Worm (Caenorhabditis elegans) whole organism, young adult: ENCODE measurements around the gene chts-1.

Experiments
- B0035.1 ChIP-seq: sonication (generic microtip); optimal IDR thresholded peaks from 2 replicates; lab custom pipeline; 2016; ENCODE audit warnings: missing genetic modification characterization, mild to moderate bottlenecking, missing compliant biosample characterization, missing genotype, missing genetic modification reagents
- F10E7.11 ChIP-seq: sonication (generic microtip); optimal IDR thresholded peaks from 2 replicates; lab custom pipeline; 2017; ENCODE audit warnings: mild to moderate bottlenecking, missing genetic modification characterization, moderate library complexity, missing compliant biosample characterization
- F23B12.7 ChIP-seq: sonication (generic microtip); optimal IDR thresholded peaks from 2 replicates; lab custom pipeline; 2017; ENCODE audit warnings: missing genetic modification characterization, mild to moderate bottlenecking, missing compliant biosample characterization, antibody characterized with exemption, moderate library complexity; ENCODE audit not compliant: insufficient read depth
- F33H1.4 ChIP-seq: fragments of 200-800 bp; sonication (Bioruptor generic); IDR thresholded peaks from 2 replicates; pipeline ENCODE4 v1.3.6; 2022; ENCODE audit warnings: missing genetic modification reagents, missing genetic modification characterization, missing compliant biosample characterization
- Y53G8AR.9 ChIP-seq: fragments of 200-800 bp; sonication (Bioruptor generic); conservative IDR thresholded peaks from 2 replicates; pipeline ENCODE4 v1.3.6; 2022; ENCODE audit warnings: missing genetic modification reagents, missing genetic modification characterization, missing compliant biosample characterization
- Y67H2A.10 ChIP-seq: fragments of 200-800 bp; sonication (Bioruptor generic); conservative IDR thresholded peaks from 2 replicates; pipeline ENCODE4 v1.3.6; 2022; ENCODE audit warnings: missing genetic modification reagents, missing genetic modification characterization, missing compliant biosample characterization
- akir-1 ChIP-seq: fragments of 200-800 bp; sonication (Bioruptor generic); optimal IDR thresholded peaks from 2 replicates; lab custom pipeline; 2018; ENCODE audit warnings: mild to moderate bottlenecking, missing genetic modification characterization, moderate library complexity, missing compliant biosample characterization
- bed-1 ChIP-seq: fragments of 200-800 bp; sonication (Bioruptor generic); IDR thresholded peaks from 2 replicates; pipeline ENCODE4 v1.3.6; 2022; ENCODE audit warnings: missing genetic modification reagents, missing genetic modification characterization, missing compliant biosample characterization
- ccch-3 ChIP-seq: fragments of 200-800 bp; sonication (Bioruptor generic); optimal IDR thresholded peaks from 2 replicates; lab custom pipeline; 2018; ENCODE audit warnings: mild to moderate bottlenecking, missing genetic modification characterization, missing compliant biosample characterization
- ceh-40 ChIP-seq: fragments of 200-800 bp; sonication (Bioruptor generic); IDR thresholded peaks from 2 replicates; pipeline ENCODE4 v1.3.6; 2022; ENCODE audit warnings: missing genetic modification characterization, missing compliant biosample characterization
- dpff-1 ChIP-seq: sonication (generic microtip); optimal IDR thresholded peaks from 2 replicates; lab custom pipeline; 2017; ENCODE audit warnings: mild to moderate bottlenecking, missing genetic modification characterization, missing compliant biosample characterization
- egl-44 ChIP-seq: fragments of 200-800 bp; sonication (Bioruptor generic); IDR thresholded peaks from 2 replicates; pipeline ENCODE4 v1.3.6; 2022; ENCODE audit warnings: missing genetic modification reagents, missing genetic modification characterization, missing compliant biosample characterization
- egrh-3 ChIP-seq: fragments of 200-800 bp; sonication (Bioruptor generic); IDR thresholded peaks from 2 replicates; pipeline ENCODE4 v1.3.6; 2022; ENCODE audit warnings: missing genetic modification reagents, missing genetic modification characterization, missing compliant biosample characterization
- lag-1 ChIP-seq: fragments of 200-800 bp; sonication (Bioruptor generic); IDR thresholded peaks from 2 replicates; pipeline ENCODE4 v1.3.6; 2022; ENCODE audit warnings: missing genetic modification reagents, missing genetic modification characterization, missing compliant biosample characterization
- let-526 ChIP-seq: fragments of 200-800 bp; sonication (Bioruptor generic); IDR thresholded peaks from 2 replicates; pipeline ENCODE4 v1.3.6; 2022; ENCODE audit warnings: missing genetic modification reagents, missing genetic modification characterization, missing compliant biosample characterization
- lin-35 ChIP-seq, 3 experiments: fragments of 150-350 bp in 2 of 3; sonication (generic microtip) in 1 of 3; optimal IDR thresholded peaks; 2 replicates each; lab custom pipeline; 2014 to 2018; ENCODE audit warnings: missing biosample characterization in 3 of 3, missing genetic modification characterization in 3 of 3, missing genetic modification reagents in 3 of 3
- lsl-1 ChIP-seq: fragments of 200-800 bp; sonication (Bioruptor generic); optimal IDR thresholded peaks from 2 replicates; lab custom pipeline; 2018; ENCODE audit warnings: mild to moderate bottlenecking, missing genetic modification characterization, moderate library complexity, missing compliant biosample characterization
- madf-10 ChIP-seq: sonication (generic microtip); optimal IDR thresholded peaks from 2 replicates; lab custom pipeline; 2016; ENCODE audit warnings: mild to moderate bottlenecking, missing genetic modification characterization, missing compliant biosample characterization
- mes-4 ChIP-seq: sonication (generic microtip); optimal IDR thresholded peaks from 2 replicates; lab custom pipeline; 2016; ENCODE audit warnings: missing genotype, missing genetic modification characterization, missing compliant biosample characterization
- mxl-1 ChIP-seq: sonication (generic microtip); optimal IDR thresholded peaks from 2 replicates; lab custom pipeline; 2016; ENCODE audit warnings: missing genetic modification characterization, missing compliant biosample characterization
- nfyb-1 ChIP-seq: fragments of 200-800 bp; sonication (Bioruptor generic); IDR thresholded peaks from 2 replicates; pipeline ENCODE4 v1.3.6; 2022; ENCODE audit warnings: missing genetic modification reagents, missing genetic modification characterization, missing compliant biosample characterization
- nhr-179 ChIP-seq: sonication (generic microtip); optimal IDR thresholded peaks from 2 replicates; lab custom pipeline; 2016; ENCODE audit warnings: mild to moderate bottlenecking, missing genetic modification characterization, missing compliant biosample characterization
- rcor-1 ChIP-seq: fragments of 200-800 bp; sonication (Bioruptor generic); IDR thresholded peaks from 2 replicates; pipeline ENCODE4 v1.3.6; 2022; ENCODE audit warnings: missing genetic modification reagents, missing genetic modification characterization, missing compliant biosample characterization
- rec-8 ChIP-seq, 2 experiments: sonication (generic microtip); optimal IDR thresholded peaks; 2 replicates each; lab custom pipeline; 2016; ENCODE audit warnings: mild to moderate bottlenecking in 2 of 2, missing genetic modification characterization in 2 of 2, missing genetic modification reagents in 2 of 2, missing genotype in 2 of 2, missing biosample characterization in 1 of 2, missing compliant biosample characterization in 1 of 2, moderate library complexity in 1 of 2
- sdz-38 ChIP-seq: sonication (generic microtip); optimal IDR thresholded peaks from 2 replicates; lab custom pipeline; 2016; ENCODE audit warnings: missing genotype, missing genetic modification characterization, missing compliant biosample characterization
- snpc-1.3 ChIP-seq: sonication (generic microtip); optimal IDR thresholded peaks from 2 replicates; lab custom pipeline; 2017; ENCODE audit warnings: missing genetic modification characterization, mild to moderate bottlenecking, missing compliant biosample characterization, antibody characterized with exemption, moderate library complexity, missing genotype, missing genetic modification reagents; ENCODE audit not compliant: insufficient read depth
- snpc-3.4 ChIP-seq: sonication (generic microtip); optimal IDR thresholded peaks from 2 replicates; lab custom pipeline; 2017; ENCODE audit warnings: missing genetic modification characterization, mild to moderate bottlenecking, missing compliant biosample characterization, antibody characterized with exemption, moderate library complexity, missing genotype, missing genetic modification reagents
- xnd-1 ChIP-seq: sonication (generic microtip); optimal IDR thresholded peaks from 2 replicates; lab custom pipeline; 2016; ENCODE audit warnings: missing genotype, missing genetic modification reagents, missing genetic modification characterization, missing compliant biosample characterization
- zfh-2 ChIP-seq: fragments of 200-800 bp; sonication (Bioruptor generic); conservative IDR thresholded peaks from 2 replicates; pipeline ENCODE4 v1.3.6; 2022; ENCODE audit warnings: missing genetic modification reagents, missing genetic modification characterization, missing compliant biosample characterization
- ztf-18 ChIP-seq: sonication (generic microtip); optimal IDR thresholded peaks from 2 replicates; lab custom pipeline; 2016; ENCODE audit warnings: missing genotype, mild to moderate bottlenecking, missing genetic modification characterization, missing compliant biosample characterization
- ztf-25 ChIP-seq: fragments of 200-800 bp; sonication (Bioruptor generic); IDR thresholded peaks from 2 replicates; pipeline ENCODE4 v1.3.6; 2022; ENCODE audit warnings: missing genetic modification reagents, missing genetic modification characterization, missing compliant biosample characterization

Gene chts-1

ce11 chrX:7464389-7464788 lies 55.1 kb downstream of the chts-1 start:
- no peak for TF ChIP-seq snpc-3.4 (tag; lab: Kevin White, UChicago)
- no peak for TF ChIP-seq Y67H2A.10
- TF ChIP-seq mxl-1 (tag; lab: Kevin White, UChicago), result no peak
- no peak for TF ChIP-seq F23B12.7 (tag; lab: Kevin White, UChicago)
- no peak for TF ChIP-seq akir-1 (GFP tag; lab: Kevin White, UChicago)
- TF ChIP-seq let-526 (GFP tag; lab: Robert Waterston, UW), result no peak
- TF ChIP-seq bed-1, result no peak
- peak; percentile 58; the same call in 1 of the 2 replicates for TF ChIP-seq nfyb-1 (GFP tag; lab: Robert Waterston, UW)
- no peak for TF ChIP-seq lag-1 (GFP tag; lab: Robert Waterston, UW)
- TF ChIP-seq Y53G8AR.9 (GFP tag; lab: Robert Waterston, UW), result 0 out of 2 replicates have a peak, but pooled peaks have one; percentile 30
- no peak for TF ChIP-seq sdz-38 (tag; lab: Kevin White, UChicago)
- TF ChIP-seq madf-10 (tag; lab: Kevin White, UChicago), result no peak
- no peak for TF ChIP-seq mes-4 (tag; lab: Kevin White, UChicago)
- no peak for TF ChIP-seq nhr-179 (tag; lab: Kevin White, UChicago)
- no peak for TF ChIP-seq xnd-1
- no peak for TF ChIP-seq egl-44 (GFP tag; lab: Robert Waterston, UW)
- no peak for TF ChIP-seq B0035.1
- no peak for TF ChIP-seq rcor-1 (GFP tag; lab: Robert Waterston, UW)
- TF ChIP-seq snpc-1.3 (tag; lab: Kevin White, UChicago), result no peak
- TF ChIP-seq dpff-1 (tag; lab: Kevin White, UChicago), result no peak
- TF ChIP-seq ztf-18 (tag; lab: Kevin White, UChicago), result no peak
- TF ChIP-seq zfh-2 (GFP tag; lab: Robert Waterston, UW), result peak; percentile 91

- no peak for TF ChIP-seq F10E7.11 (tag; lab: Kevin White, UChicago)
- 0 out of 2 replicates have a peak, but pooled peaks have one; percentile 38 for TF ChIP-seq ceh-40
- TF ChIP-seq ccch-3 (GFP tag; lab: Kevin White, UChicago), result no peak
- 0 out of 2 replicates have a peak, but pooled peaks have one; percentile 7 for TF ChIP-seq zfh-2 (GFP tag; lab: Robert Waterston, UW)
- no peak for TF ChIP-seq ztf-25 (GFP tag; lab: Robert Waterston, UW)
- TF ChIP-seq akir-1 (GFP tag; lab: Kevin White, UChicago), result no peak
- no peak for TF ChIP-seq F33H1.4 (GFP tag; lab: Robert Waterston, UW)
- no peak for TF ChIP-seq lsl-1 (GFP tag; lab: Kevin White, UChicago)
Observed at ce11 chrX:7463637-7464036, 55.8 kb downstream of the chts-1 start, which contains the start of gene sox-2. sox-2 (minus strand) TSS chrX:7463736.

- no peak for TF ChIP-seq lin-35 (GFP tag; optimal IDR thresholded peaks at IDR 0.05; lab: Kevin White, UChicago)
- TF ChIP-seq nfyb-1 (GFP tag; lab: Robert Waterston, UW), result peak; percentile 79
- TF ChIP-seq zfh-2 (GFP tag; lab: Robert Waterston, UW), result peak; percentile 74
- TF ChIP-seq egrh-3 (GFP tag; lab: Robert Waterston, UW), result 0 out of 2 replicates have a peak, but pooled peaks have one; percentile 15
- TF ChIP-seq rec-8 (tag; optimal IDR thresholded peaks at IDR 0.05; lab: Kevin White, UChicago), result no peak
Observed at ce11 chrX:7460516-7460915, 59.0 kb downstream of the chts-1 start.
